Fruit fly (Drosophila melanogaster): ENCODE data around the gene CG15014.

Gene CG15014

DNA sequence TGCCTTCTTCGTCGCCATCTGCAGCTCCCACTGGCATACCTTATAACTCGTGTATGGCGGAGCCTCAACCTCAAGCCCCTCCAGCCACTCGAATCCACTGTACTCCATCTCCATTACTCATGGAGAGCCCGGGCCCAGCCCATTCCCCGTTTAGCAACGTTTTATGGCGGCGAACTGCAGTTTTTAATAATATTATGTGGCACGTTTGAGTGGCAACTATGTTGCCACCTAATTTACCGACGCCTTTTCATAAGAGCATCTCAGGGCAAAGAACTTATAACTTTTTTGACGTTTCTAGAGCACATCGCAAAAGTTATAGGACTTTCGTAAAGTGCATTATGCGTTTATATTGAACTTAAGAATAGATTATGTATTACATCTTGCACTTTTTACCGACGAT is 29.9 kb upstream of the CG15014 start:
- no peak for TF ChIP-seq tj (GFP tag; optimal IDR thresholded peaks at IDR 0.05)
- TF ChIP-seq CG12768 (GFP tag; optimal IDR thresholded peaks at IDR 0.05) = no peak
- TF ChIP-seq Hr96 (GFP tag; optimal IDR thresholded peaks at IDR 0.05) = no peak
- no peak for TF ChIP-seq kay (GFP tag; ENCODE audit: borderline replicate concordance)
- no peak for TF ChIP-seq Clk (GFP tag; optimal IDR thresholded peaks at IDR 0.05)
- TF ChIP-seq cnc (optimal IDR thresholded peaks at IDR 0.05) = no peak
- no peak for TF ChIP-seq CG7101 (tag; optimal IDR thresholded peaks at IDR 0.05)
- TF ChIP-seq Crg-1 (GFP tag; optimal IDR thresholded peaks at IDR 0.05) = no peak
- TF ChIP-seq CG14711 (tag; optimal IDR thresholded peaks at IDR 0.05) = no peak
- TF ChIP-seq toe (GFP tag; optimal IDR thresholded peaks at IDR 0.05) = no peak

DNA sequence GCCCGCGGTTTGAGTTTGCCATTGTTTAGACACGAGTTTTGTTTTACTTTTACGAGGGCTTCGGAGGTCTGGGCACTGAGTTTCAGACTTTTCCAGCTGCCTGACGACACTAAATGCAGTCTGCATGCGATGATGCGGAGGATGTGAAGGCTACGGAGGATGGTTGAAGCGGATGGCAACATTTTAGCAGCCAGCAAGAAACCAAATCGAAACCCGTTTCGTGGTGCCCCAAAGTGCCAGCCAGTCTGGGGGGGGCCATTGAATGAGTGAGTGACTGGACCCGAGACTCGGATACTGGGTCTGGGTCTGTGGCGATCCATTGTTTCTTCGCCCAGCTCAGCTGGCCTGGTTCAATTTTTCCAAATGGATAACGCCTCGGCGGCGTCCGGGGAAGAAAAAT is 27.3 kb upstream of the CG15014 start:
- TF ChIP-seq CG33017 (tag; optimal IDR thresholded peaks at IDR 0.05) (no peak), Crg-1 (GFP tag; optimal IDR thresholded peaks at IDR 0.05) (no peak), cnc (optimal IDR thresholded peaks at IDR 0.05) (no peak), CG14711 (tag; optimal IDR thresholded peaks at IDR 0.05) (no peak)

dm6 chr3L:4348839-4349238 is 26.8 kb upstream of the CG15014 start:
- no peak for TF ChIP-seq pad (GFP tag; optimal IDR thresholded peaks at IDR 0.05)
- no peak for TF ChIP-seq CG14711 (tag; optimal IDR thresholded peaks at IDR 0.05)
- no peak for TF ChIP-seq cnc (optimal IDR thresholded peaks at IDR 0.05)
- no peak for TF ChIP-seq CG5204 (GFP tag; optimal IDR thresholded peaks at IDR 0.05)
- no peak for TF ChIP-seq CG7101 (tag; optimal IDR thresholded peaks at IDR 0.05)
- TF ChIP-seq CG1620 (GFP tag; optimal IDR thresholded peaks at IDR 0.05) = no peak
- no peak for TF ChIP-seq CG11617 (GFP tag; optimal IDR thresholded peaks at IDR 0.05)
- no peak for TF ChIP-seq CG33017 (tag; optimal IDR thresholded peaks at IDR 0.05)
- TF ChIP-seq CG7045 (GFP tag; optimal IDR thresholded peaks at IDR 0.05) = no peak
- no peak for TF ChIP-seq Mnt (GFP tag; optimal IDR thresholded peaks at IDR 0.05)
- no peak for TF ChIP-seq toe (GFP tag; optimal IDR thresholded peaks at IDR 0.05)
- no peak for TF ChIP-seq kay (GFP tag; ENCODE audit: borderline replicate concordance)
- no peak for TF ChIP-seq CG12768 (GFP tag; optimal IDR thresholded peaks at IDR 0.05)
- TF ChIP-seq Clk (GFP tag; optimal IDR thresholded peaks at IDR 0.05) = no peak
- no peak for TF ChIP-seq bab1 (GFP tag; optimal IDR thresholded peaks at IDR 0.05)
- no peak for TF ChIP-seq Crg-1 (GFP tag; optimal IDR thresholded peaks at IDR 0.05)
- no peak for TF ChIP-seq ovo (GFP tag; optimal IDR thresholded peaks at IDR 0.05)
- TF ChIP-seq cic (GFP tag; optimal IDR thresholded peaks at IDR 0.05) = no peak

DNA sequence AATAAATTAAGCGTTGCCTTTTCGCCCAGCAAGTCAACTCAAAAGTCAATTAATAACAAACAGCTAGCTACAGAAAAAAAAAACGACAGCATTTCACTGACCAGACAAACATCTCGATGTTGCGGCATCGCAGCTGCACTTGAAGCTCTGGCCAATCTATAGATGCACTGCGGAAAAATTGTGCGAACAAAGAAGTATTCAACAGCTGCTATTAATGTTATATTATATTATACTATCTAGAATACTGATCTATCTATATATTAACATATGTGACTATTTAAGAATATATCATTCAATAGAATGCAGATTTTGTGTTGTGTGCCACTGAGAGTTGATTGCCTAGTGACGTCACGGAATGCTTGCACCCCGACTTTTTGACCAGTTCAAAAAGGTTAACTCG is 26.0 kb upstream of the CG15014 start:
- TF ChIP-seq Mnt (GFP tag; optimal IDR thresholded peaks at IDR 0.05) = no peak
- TF ChIP-seq cic (GFP tag; optimal IDR thresholded peaks at IDR 0.05) = no peak

DNA sequence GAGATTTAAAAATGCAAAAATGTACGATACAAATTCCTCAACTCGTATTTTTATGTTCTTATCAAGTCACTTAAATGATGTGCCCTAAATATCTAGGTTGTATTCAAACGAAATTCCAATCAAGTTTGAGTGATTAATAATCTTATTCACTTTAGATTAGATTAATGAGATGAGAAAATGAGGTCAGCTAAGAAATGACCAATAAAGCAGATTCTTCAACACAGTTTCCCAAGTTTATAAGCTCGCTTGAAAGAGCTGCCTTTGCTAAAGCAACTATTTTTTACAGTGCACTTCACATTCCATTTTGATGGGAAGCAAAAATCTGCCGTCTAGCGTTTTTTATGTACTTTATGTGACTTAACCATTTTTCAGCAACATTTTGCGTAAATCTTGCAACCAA is 24.3 kb upstream of the CG15014 start:
- TF ChIP-seq Clk (GFP tag; optimal IDR thresholded peaks at IDR 0.05) (no peak), ovo (GFP tag; optimal IDR thresholded peaks at IDR 0.05) (no peak), Crg-1 (GFP tag; optimal IDR thresholded peaks at IDR 0.05) (no peak), tj (GFP tag; optimal IDR thresholded peaks at IDR 0.05) (no peak)

DNA sequence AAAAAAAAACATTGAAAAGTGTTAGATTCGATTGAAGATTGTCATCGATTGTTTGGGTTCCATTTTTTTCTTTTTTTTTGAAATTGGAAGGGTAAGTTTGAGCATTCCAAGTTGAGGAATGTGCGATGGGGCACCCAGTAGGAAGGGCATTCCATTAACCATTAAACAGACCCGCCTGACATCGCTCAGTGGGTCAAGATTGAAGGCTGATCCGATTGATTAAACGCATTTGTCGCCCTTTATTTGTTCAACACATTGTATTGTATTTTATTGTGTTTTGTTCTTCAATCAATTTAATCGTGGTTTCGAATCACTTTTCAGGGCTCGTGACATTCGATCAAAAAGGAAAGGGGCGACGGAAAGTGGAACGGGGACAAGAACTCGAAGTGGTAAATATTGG is 19.0 kb upstream of the CG15014 start:
- TF ChIP-seq CG5204 (GFP tag; optimal IDR thresholded peaks at IDR 0.05) (no peak), kay (GFP tag; ENCODE audit: borderline replicate concordance) (peak; percentile 11), CG12768 (GFP tag; optimal IDR thresholded peaks at IDR 0.05) (no peak), tj (GFP tag; optimal IDR thresholded peaks at IDR 0.05) (no peak)

DNA sequence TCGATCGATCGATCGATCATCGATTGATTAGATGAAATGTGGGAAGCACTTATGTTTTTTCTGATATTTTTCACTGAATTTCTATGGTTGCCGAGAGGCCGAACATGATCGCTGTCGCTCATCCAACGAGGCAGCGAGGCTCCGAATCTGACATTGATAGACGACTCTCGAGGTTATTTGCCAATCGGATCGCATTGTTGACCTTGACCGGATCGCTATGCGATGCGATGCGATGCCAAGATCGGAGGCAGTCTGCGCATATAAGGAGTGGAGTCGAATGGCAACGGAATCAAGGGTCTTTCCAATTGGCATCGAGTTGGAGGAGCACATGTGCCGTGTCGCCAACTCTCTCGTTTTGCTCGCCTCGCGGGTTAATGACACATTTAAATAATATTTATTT is 18.2 kb upstream of the CG15014 start:
- TF ChIP-seq CG12768 (GFP tag; optimal IDR thresholded peaks at IDR 0.05) = no peak
- TF ChIP-seq ovo (GFP tag; optimal IDR thresholded peaks at IDR 0.05) = no peak
- TF ChIP-seq CG5204 (GFP tag; optimal IDR thresholded peaks at IDR 0.05) = no peak
- no peak for TF ChIP-seq tj (GFP tag; optimal IDR thresholded peaks at IDR 0.05)
- TF ChIP-seq Hr96 (GFP tag; optimal IDR thresholded peaks at IDR 0.05) = no peak

DNA sequence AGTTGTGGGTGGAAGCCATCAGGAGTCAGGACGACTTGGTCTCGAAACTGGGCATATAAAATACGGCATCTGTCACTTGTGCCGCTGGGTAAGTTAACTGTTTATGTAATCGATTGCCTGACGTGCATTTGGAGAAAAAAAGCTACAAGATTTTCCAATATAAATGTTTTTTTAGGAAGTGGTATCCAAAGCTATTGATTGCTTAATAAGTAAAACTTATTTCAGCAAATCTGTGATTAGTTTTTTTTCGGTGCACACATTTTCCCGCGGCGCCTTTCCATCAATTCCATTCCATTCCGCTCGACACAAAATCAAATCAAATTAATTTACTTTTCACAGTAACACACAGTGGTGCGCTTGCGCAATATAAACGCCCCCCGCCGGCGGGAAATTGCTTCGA is 17.5 kb upstream of the CG15014 start:
- TF ChIP-seq CG1620 (GFP tag; optimal IDR thresholded peaks at IDR 0.05) (no peak), CG14711 (tag; optimal IDR thresholded peaks at IDR 0.05) (no peak), Clk (GFP tag; optimal IDR thresholded peaks at IDR 0.05) (no peak), CG7101 (tag; optimal IDR thresholded peaks at IDR 0.05) (no peak), CG7045 (GFP tag; optimal IDR thresholded peaks at IDR 0.05) (no peak), bab1 (GFP tag; optimal IDR thresholded peaks at IDR 0.05) (no peak), Mnt (GFP tag; optimal IDR thresholded peaks at IDR 0.05) (no peak), kay (GFP tag; ENCODE audit: borderline replicate concordance) (no peak)

- TF ChIP-seq CG11617 (GFP tag; optimal IDR thresholded peaks at IDR 0.05) (no peak), bab1 (GFP tag; optimal IDR thresholded peaks at IDR 0.05) (no peak), pad (GFP tag; optimal IDR thresholded peaks at IDR 0.05) (no peak), Hr96 (GFP tag; optimal IDR thresholded peaks at IDR 0.05) (no peak), ovo (GFP tag; optimal IDR thresholded peaks at IDR 0.05) (no peak), Crg-1 (GFP tag; optimal IDR thresholded peaks at IDR 0.05) (no peak), CG33017 (tag; optimal IDR thresholded peaks at IDR 0.05) (no peak)
Observed at dm6 chr3L:4336588-4336987, 14.5 kb upstream of the CG15014 start.
